Fruit fly (Drosophila melanogaster) S2 (cell line): ENCODE data around the gene CG12885.

Source experiments
- CG8478 ChIP-seq: fragments of >200 bp; optimal IDR thresholded peaks from 2 replicates; lab custom pipeline; 2018
- CTCF ChIP-seq, 2 experiments: fragments of >200 bp; optimal IDR thresholded peaks; 2 replicates each; lab custom pipeline; 2018

- TF ChIP-seq CTCF (optimal IDR thresholded peaks at IDR 0.05; lab: Kevin White, UChicago) (no peak), CG8478 (lab: Kevin White, UChicago) (no peak)
Measured at dm6 chr3R:27553921-27554320, 33.3 kb downstream of the CG12885 start.
